Worm (Caenorhabditis elegans) whole organism, late embryonic: ENCODE measurements around the gene hrpa-1.
"Not testable (repeated sequence)": the region's sequence is repeated elsewhere in the genome, so short reads cannot be mapped to it uniquely, and the experiment has no call there.

Source experiments
- ama-1 ChIP-seq: fragments of 150-350 bp; optimal IDR thresholded peaks from 2 replicates; lab custom pipeline; 2014
- ceh-48 ChIP-seq: sonication (generic microtip); optimal IDR thresholded peaks from 2 replicates; lab custom pipeline; 2016; ENCODE audit warnings: missing genetic modification characterization, inconsistent platforms, missing compliant biosample characterization
- tbx-2 ChIP-seq: sonication (generic microtip); optimal IDR thresholded peaks from 2 replicates; lab custom pipeline; 2016; ENCODE audit warnings: missing genetic modification characterization, missing compliant biosample characterization
- ttx-3 ChIP-seq: sonication (generic microtip); optimal IDR thresholded peaks from 2 replicates; lab custom pipeline; 2016; ENCODE audit warnings: missing genetic modification reagents, missing genetic modification characterization, missing compliant biosample characterization

ce11 chrIV:3303690-3304089 is 35.0 kb downstream of the hrpa-1 start, which contains the start of gene idpp-12:
- TF ChIP-seq ama-1 (lab: Kevin White, UChicago); ceh-48 (tag; lab: Kevin White, UChicago); ttx-3 (tag; lab: Kevin White, UChicago); tbx-2 (tag; lab: Kevin White, UChicago): not testable (repeated sequence)
